Worm (Caenorhabditis elegans) whole organism, mixed stage, embryonic: Measurements from ENCODE around the gene F17C8.7.

ENCODE experiments used
- lin-13 ChIP-seq: fragments of 150-350 bp; optimal IDR thresholded peaks from 2 replicates; lab custom pipeline; 2014; ENCODE audit warnings: missing biosample characterization, missing genetic modification characterization
- lsy-2 ChIP-seq: fragments of 150-350 bp; optimal IDR thresholded peaks from 2 replicates; lab custom pipeline; 2014; ENCODE audit warnings: missing biosample characterization, missing genetic modification characterization
- mab-5 ChIP-seq: fragments of 150-350 bp; optimal IDR thresholded peaks from 2 replicates; lab custom pipeline; 2014; ENCODE audit warnings: missing biosample characterization, missing genetic modification characterization
- mep-1 ChIP-seq: fragments of 150-350 bp; optimal IDR thresholded peaks from 2 replicates; lab custom pipeline; 2017; ENCODE audit warnings: missing biosample characterization, missing genetic modification reagents, missing genetic modification characterization, inconsistent platforms
- nhr-12 ChIP-seq: fragments of 150-350 bp; optimal IDR thresholded peaks from 2 replicates; lab custom pipeline; 2014; ENCODE audit warnings: missing biosample characterization, missing genetic modification characterization
- nhr-237 ChIP-seq: fragments of 150-350 bp; optimal IDR thresholded peaks from 2 replicates; lab custom pipeline; 2014; ENCODE audit warnings: missing biosample characterization, missing genetic modification characterization
- nhr-28 ChIP-seq: fragments of 150-350 bp; optimal IDR thresholded peaks from 2 replicates; lab custom pipeline; 2014; ENCODE audit warnings: missing biosample characterization, missing genetic modification characterization
- sptf-1 ChIP-seq: sonication (generic microtip); optimal IDR thresholded peaks from 2 replicates; lab custom pipeline; 2017; ENCODE audit warnings: mild to moderate bottlenecking, missing genetic modification characterization, moderate library complexity, missing compliant biosample characterization
- tbx-8 ChIP-seq: fragments of 200-800 bp; sonication (Bioruptor generic); optimal IDR thresholded peaks from 2 replicates; lab custom pipeline; 2018; ENCODE audit warnings: mild to moderate bottlenecking, missing genetic modification characterization, moderate library complexity, missing compliant biosample characterization
- unc-39 ChIP-seq: fragments of 150-350 bp; optimal IDR thresholded peaks from 2 replicates; lab custom pipeline; 2014; ENCODE audit warnings: missing biosample characterization, missing genetic modification characterization
- unc-62 ChIP-seq: fragments of 150-350 bp; optimal IDR thresholded peaks from 2 replicates; lab custom pipeline; 2014; ENCODE audit warnings: missing biosample characterization, missing genetic modification reagents, missing genetic modification characterization
- zip-8 ChIP-seq: fragments of 150-350 bp; optimal IDR thresholded peaks from 2 replicates; lab custom pipeline; 2014; ENCODE audit warnings: missing biosample characterization, missing genetic modification characterization
- ztf-11 ChIP-seq: fragments of 150-350 bp; optimal IDR thresholded peaks from 2 replicates; lab custom pipeline; 2014; ENCODE audit warnings: missing biosample characterization, missing genetic modification characterization

DNA sequence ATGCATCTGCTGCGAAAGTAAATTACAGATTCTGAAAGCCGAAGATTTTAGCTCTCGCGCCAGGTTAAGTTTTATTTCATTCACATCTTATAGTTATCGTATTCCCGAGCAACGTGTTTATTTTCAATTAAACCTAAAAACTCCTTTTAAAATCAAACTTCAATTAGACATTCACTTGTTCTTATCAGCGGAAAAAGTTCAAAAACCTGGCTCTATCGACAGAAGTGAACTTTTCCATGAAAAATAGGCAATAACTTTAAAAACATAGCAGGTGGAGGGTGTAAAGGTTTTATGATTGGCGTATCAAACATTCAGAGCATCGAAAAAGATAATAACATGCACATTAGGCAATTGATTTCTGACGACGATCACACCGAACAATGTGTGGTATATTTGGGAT, 46.6 kb upstream of the F17C8.7 start, which contains the start of gene ppat-1:
- TF ChIP-seq mab-5 (tag; lab: Kevin White, UChicago), result no peak
- TF ChIP-seq mep-1 (tag; lab: Kevin White, UChicago), result no peak
- no peak for TF ChIP-seq ztf-11 (tag; lab: Kevin White, UChicago)
- TF ChIP-seq sptf-1 (tag; lab: Kevin White, UChicago), result no peak
- TF ChIP-seq nhr-28 (tag; lab: Kevin White, UChicago), result no peak
- TF ChIP-seq unc-62 (GFP tag; lab: Kevin White, UChicago), result no peak
- TF ChIP-seq nhr-237, result no peak
- no peak for TF ChIP-seq lin-13
- no peak for TF ChIP-seq unc-39 (tag; lab: Kevin White, UChicago)
- no peak for TF ChIP-seq zip-8 (tag; lab: Kevin White, UChicago)
- TF ChIP-seq lsy-2 (tag; lab: Kevin White, UChicago), result no peak
- TF ChIP-seq nhr-12 (tag; lab: Kevin White, UChicago), result no peak
- no peak for TF ChIP-seq tbx-8 (GFP tag; lab: Kevin White, UChicago)
